Fruit fly (Drosophila melanogaster): ENCODE data around the gene Dscam2.

dm6 chr3L:7238072-7238759 is 48.5 kb upstream of the Dscam2 start, which contains the start of the genes CG14829 and BHD:
- TF ChIP-seq Sp1 (GFP tag; optimal IDR thresholded peaks at IDR 0.05): no peak
- no peak for TF ChIP-seq h (GFP tag; optimal IDR thresholded peaks at IDR 0.05)
- no peak for TF ChIP-seq lola (GFP tag; optimal IDR thresholded peaks at IDR 0.05)
- TF ChIP-seq tai (GFP tag; optimal IDR thresholded peaks at IDR 0.05): no peak
